Fruit fly (Drosophila melanogaster): ENCODE results near the gene CG42486.

- TF ChIP-seq CG9705 (GFP tag; optimal IDR thresholded peaks at IDR 0.05) (peak; percentile 24), Vsx2 (GFP tag; optimal IDR thresholded peaks at IDR 0.05; ENCODE audit: partially characterized antibody) (peak; percentile 89)
Measured at dm6 chr2L:11807697-11808226, 35.2 kb upstream of the CG42486 start.
